Worm (Caenorhabditis elegans): Measurements from ENCODE around the gene mls-2.
A peak's percentile ranks its signal among the peaks of the same experiment; 100 is the strongest.

ce11 chrX:4711698-4712329, 49.6 kb downstream of the mls-2 start, which contains the start of the genes dnj-14 and glit-1:
- TF ChIP-seq ama-1 (optimal IDR thresholded peaks at IDR 0.05) (no peak), tbx-11 (GFP tag; IDR thresholded peaks at IDR 0.05) (no peak), sea-1 (GFP tag; conservative IDR thresholded peaks at IDR 0.05) (peak; percentile 63; the same call in 1 of the 2 replicates), scrt-1 (GFP tag; IDR thresholded peaks at IDR 0.05) (0 out of 2 replicates have a peak, but pooled peaks have one; percentile 18), ets-7 (tag; optimal IDR thresholded peaks at IDR 0.05) (no peak), ceh-13 (GFP tag; optimal IDR thresholded peaks at IDR 0.05) (no peak), hnd-1 (tag; optimal IDR thresholded peaks at IDR 0.05) (no peak), hmbx-1 (tag; optimal IDR thresholded peaks at IDR 0.05) (no peak), F13C5.2 (tag; optimal IDR thresholded peaks at IDR 0.05) (peak; percentile 55), ceh-36 (tag; optimal IDR thresholded peaks at IDR 0.05) (no peak), aly-1 (tag; optimal IDR thresholded peaks at IDR 0.05) (peak; percentile 23), hmg-4 (GFP tag; optimal IDR thresholded peaks at IDR 0.05) (peak; percentile 80), tra-4 (tag; optimal IDR thresholded peaks at IDR 0.05) (no peak), flt-1 (GFP tag; IDR thresholded peaks at IDR 0.05) (peak; percentile 46; the same call in 1 of the 2 replicates)
